Worm (Caenorhabditis elegans) whole organism, mixed stage, embryonic: ENCODE results near the gene dct-14.

ENCODE experiments used
- elt-3 ChIP-seq: fragments of 150-350 bp; optimal IDR thresholded peaks from 2 replicates; lab custom pipeline; 2014; ENCODE audit warnings: missing biosample characterization, missing genetic modification characterization
- ham-2 ChIP-seq: fragments of 200-800 bp; sonication (Bioruptor generic); optimal IDR thresholded peaks from 2 replicates; lab custom pipeline; 2018; ENCODE audit warnings: mild to moderate bottlenecking, missing genetic modification characterization, missing compliant biosample characterization
- mab-5 ChIP-seq: fragments of 150-350 bp; optimal IDR thresholded peaks from 2 replicates; lab custom pipeline; 2014; ENCODE audit warnings: missing biosample characterization, missing genetic modification characterization
- nhr-76 ChIP-seq: sonication (generic microtip); optimal IDR thresholded peaks from 2 replicates; lab custom pipeline; 2017; ENCODE audit warnings: missing biosample characterization, missing genetic modification characterization
- pha-4 ChIP-seq: fragments of 150-350 bp; optimal IDR thresholded peaks from 2 replicates; lab custom pipeline; 2018; ENCODE audit warnings: missing biosample characterization, missing genetic modification reagents, missing genetic modification characterization
- unc-120 ChIP-seq: sonication (generic microtip); optimal IDR thresholded peaks from 2 replicates; lab custom pipeline; 2017; ENCODE audit warnings: missing genetic modification characterization, missing compliant biosample characterization; ENCODE audit not compliant: poor library complexity, severe bottlenecking
- unc-62 ChIP-seq: fragments of 150-350 bp; optimal IDR thresholded peaks from 2 replicates; lab custom pipeline; 2014; ENCODE audit warnings: missing biosample characterization, missing genetic modification reagents, missing genetic modification characterization
- ztf-11 ChIP-seq: fragments of 150-350 bp; optimal IDR thresholded peaks from 2 replicates; lab custom pipeline; 2014; ENCODE audit warnings: missing biosample characterization, missing genetic modification characterization

DNA sequence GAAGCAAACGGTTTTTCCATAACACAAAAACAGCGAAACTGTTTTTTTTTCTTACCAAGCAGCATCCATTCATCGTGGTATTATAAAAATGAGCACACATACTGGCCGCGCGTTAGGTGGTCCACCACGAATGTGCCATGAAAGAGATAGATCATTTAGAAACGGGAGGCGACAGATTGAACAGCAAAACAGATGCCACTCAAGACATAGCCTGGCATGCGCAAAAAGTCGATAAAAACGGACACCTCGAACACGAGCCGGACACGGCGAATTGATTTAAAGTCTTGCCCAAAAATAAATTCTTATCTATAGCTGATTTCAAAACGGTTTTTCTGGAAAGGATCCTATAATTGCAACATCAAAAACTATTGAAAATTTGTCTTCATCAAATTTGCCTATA lies 43.1 kb downstream of the dct-14 start:
- TF ChIP-seq ham-2 (GFP tag; lab: Kevin White, UChicago) (no peak), pha-4 (tag; lab: Kevin White, UChicago) (no peak), elt-3 (no peak), mab-5 (no peak), nhr-76 (no peak), unc-62 (GFP tag; lab: Kevin White, UChicago) (no peak), ztf-11 (no peak), unc-120 (tag; lab: Kevin White, UChicago) (no peak)
